Worm (Caenorhabditis elegans): ENCODE results near the gene pals-21.

- TF ChIP-seq mab-5 (tag; optimal IDR thresholded peaks at IDR 0.05), result peak; percentile 40
- no peak for TF ChIP-seq skn-1 (tag; optimal IDR thresholded peaks at IDR 0.05)
- TF ChIP-seq nhr-12 (tag; optimal IDR thresholded peaks at IDR 0.05), result no peak
- TF ChIP-seq unc-62 (GFP tag; optimal IDR thresholded peaks at IDR 0.05), result no peak
- peak; percentile 63 for TF ChIP-seq ztf-4 (tag; optimal IDR thresholded peaks at IDR 0.05)
- TF ChIP-seq mdl-1 (tag; optimal IDR thresholded peaks at IDR 0.05), result peak; percentile 5 to 75
- TF ChIP-seq F13H6.1 (tag; optimal IDR thresholded peaks at IDR 0.05), result peak; percentile 86
Measured at ce11 chrIII:1418709-1419108, 38.3 kb upstream of the pals-21 start.
